Worm (Caenorhabditis elegans) whole organism, L1 larva: ENCODE measurements around the gene srh-148.

ENCODE experiments used
- ama-1 ChIP-seq: fragments of 150-350 bp; optimal IDR thresholded peaks from 2 replicates; lab custom pipeline; 2014
- ces-1 ChIP-seq: fragments of 150-350 bp; optimal IDR thresholded peaks from 2 replicates; lab custom pipeline; 2014; ENCODE audit warnings: missing biosample characterization, missing genetic modification reagents, missing genetic modification characterization
- fkh-10 ChIP-seq: sonication (generic microtip); optimal IDR thresholded peaks from 2 replicates; lab custom pipeline; 2017; ENCODE audit warnings: missing biosample characterization, missing genetic modification reagents, missing genetic modification characterization
- nhr-90 ChIP-seq: sonication (generic microtip); optimal IDR thresholded peaks from 2 replicates; lab custom pipeline; 2016; ENCODE audit warnings: mild to moderate bottlenecking, missing genetic modification characterization, missing compliant biosample characterization; ENCODE audit not compliant: poor library complexity
- snu-23 ChIP-seq: sonication (generic microtip); optimal IDR thresholded peaks from 2 replicates; lab custom pipeline; 2016; ENCODE audit warnings: missing genetic modification characterization, missing compliant biosample characterization
- swsn-7 ChIP-seq: sonication (generic microtip); optimal IDR thresholded peaks from 2 replicates; lab custom pipeline; 2016; ENCODE audit warnings: missing genetic modification characterization, missing compliant biosample characterization

DNA sequence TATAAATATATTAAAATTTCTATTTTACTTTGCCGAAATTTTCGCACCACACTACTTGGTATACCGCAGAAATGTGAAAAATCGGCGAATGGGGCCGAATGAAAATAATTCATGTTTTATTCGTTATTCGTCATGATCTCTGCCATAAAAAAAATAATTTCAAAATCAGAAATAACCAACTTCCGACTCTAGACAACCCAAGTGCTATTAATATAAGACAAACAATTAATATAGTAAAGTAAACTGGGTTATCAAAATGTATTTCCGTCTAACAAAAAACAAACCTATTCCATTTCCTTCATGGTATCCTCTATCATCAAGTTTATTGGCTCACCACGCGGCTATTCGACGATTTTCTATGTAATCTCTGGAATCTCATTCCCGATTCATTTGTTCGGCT, 7.6 kb upstream of the srh-148 start, which contains the start of gene srh-293:
- TF ChIP-seq ama-1 (lab: Kevin White, UChicago) (no peak), fkh-10 (GFP tag; lab: Kevin White, UChicago) (no peak), swsn-7 (tag; lab: Kevin White, UChicago) (no peak), snu-23 (GFP tag; lab: Kevin White, UChicago) (no peak), nhr-90 (tag; lab: Kevin White, UChicago) (no peak), ces-1 (no peak)
